Worm (Caenorhabditis elegans) whole organism, L2 larva: Measurements from ENCODE around the gene col-176.

Experiments used
- C34F6.9 ChIP-seq: fragments of 150-350 bp; optimal IDR thresholded peaks from 2 replicates; lab custom pipeline; 2014; ENCODE audit warnings: missing biosample characterization, missing genetic modification characterization
- F13H6.1 ChIP-seq: sonication (generic microtip); optimal IDR thresholded peaks from 2 replicates; lab custom pipeline; 2016; ENCODE audit warnings: missing genetic modification characterization, missing compliant biosample characterization
- R02D3.7 ChIP-seq: fragments of 150-350 bp; optimal IDR thresholded peaks from 2 replicates; lab custom pipeline; 2014; ENCODE audit warnings: missing biosample characterization, missing genetic modification characterization
- Y55F3AM.14 ChIP-seq: fragments of 200-800 bp; sonication (Bioruptor generic); optimal IDR thresholded peaks from 2 replicates; lab custom pipeline; 2018; ENCODE audit warnings: mild to moderate bottlenecking, missing genetic modification characterization, missing compliant biosample characterization
- ZK546.5 ChIP-seq: sonication (generic microtip); optimal IDR thresholded peaks from 2 replicates; lab custom pipeline; 2017; ENCODE audit warnings: missing biosample characterization, missing genetic modification characterization
- alr-1 ChIP-seq: fragments of 150-350 bp; optimal IDR thresholded peaks from 2 replicates; lab custom pipeline; 2014; ENCODE audit warnings: missing biosample characterization, missing genetic modification characterization
- aly-2 ChIP-seq: fragments of 150-350 bp; optimal IDR thresholded peaks from 2 replicates; lab custom pipeline; 2014; ENCODE audit warnings: missing biosample characterization, missing genetic modification characterization
- ama-1 ChIP-seq: fragments of 150-350 bp; optimal IDR thresholded peaks from 2 replicates; lab custom pipeline; 2018; ENCODE audit warnings: inconsistent platforms
- blmp-1 ChIP-seq: sonication (generic microtip); optimal IDR thresholded peaks from 2 replicates; lab custom pipeline; 2017; ENCODE audit warnings: missing genetic modification characterization, mild to moderate bottlenecking, missing compliant biosample characterization, antibody characterized with exemption, moderate library complexity; ENCODE audit not compliant: insufficient read depth
- ceh-16 ChIP-seq: fragments of 150-350 bp; optimal IDR thresholded peaks from 2 replicates; lab custom pipeline; 2014; ENCODE audit warnings: missing biosample characterization, missing genetic modification characterization
- crh-2 ChIP-seq: sonication (generic microtip); optimal IDR thresholded peaks from 2 replicates; lab custom pipeline; 2017; ENCODE audit warnings: missing biosample characterization, missing genetic modification characterization
- elt-3 ChIP-seq: sonication (generic microtip); optimal IDR thresholded peaks from 2 replicates; lab custom pipeline; 2017; ENCODE audit warnings: missing biosample characterization, missing genetic modification characterization
- gmeb-1 ChIP-seq: fragments of 150-350 bp; optimal IDR thresholded peaks from 2 replicates; lab custom pipeline; 2014; ENCODE audit warnings: missing biosample characterization, missing genetic modification characterization
- lin-13 ChIP-seq: fragments of 150-350 bp; optimal IDR thresholded peaks from 2 replicates; lab custom pipeline; 2014; ENCODE audit warnings: missing biosample characterization, missing genetic modification reagents, missing genetic modification characterization
- lsy-2 ChIP-seq, 2 experiments: fragments of 150-350 bp in 1 of 2; sonication (generic microtip) in 1 of 2; optimal IDR thresholded peaks; 2 replicates each; lab custom pipeline; 2014 to 2017; ENCODE audit warnings: missing biosample characterization in 2 of 2, missing genetic modification characterization in 2 of 2
- nhr-10 ChIP-seq: sonication (generic microtip); optimal IDR thresholded peaks from 2 replicates; lab custom pipeline; 2017; ENCODE audit warnings: missing biosample characterization, missing genetic modification characterization
- nhr-11 ChIP-seq: fragments of 150-350 bp; optimal IDR thresholded peaks from 2 replicates; lab custom pipeline; 2014; ENCODE audit warnings: missing biosample characterization, missing genetic modification characterization
- nhr-12 ChIP-seq: fragments of 150-350 bp; optimal IDR thresholded peaks from 2 replicates; lab custom pipeline; 2014; ENCODE audit warnings: missing biosample characterization, missing genetic modification characterization
- nhr-129 ChIP-seq: fragments of 150-350 bp; optimal IDR thresholded peaks from 2 replicates; lab custom pipeline; 2014; ENCODE audit warnings: missing biosample characterization, missing genetic modification characterization
- nhr-21 ChIP-seq: fragments of 150-350 bp; optimal IDR thresholded peaks from 2 replicates; lab custom pipeline; 2014; ENCODE audit warnings: missing biosample characterization, missing genetic modification characterization
- nhr-23 ChIP-seq: fragments of 150-350 bp; optimal IDR thresholded peaks from 2 replicates; lab custom pipeline; 2014; ENCODE audit warnings: missing biosample characterization, missing genetic modification reagents, missing genetic modification characterization
- nhr-25 ChIP-seq: fragments of 150-350 bp; sonication (generic microtip); optimal IDR thresholded peaks from 3 replicates; lab custom pipeline; 2014; ENCODE audit warnings: missing biosample characterization, missing genetic modification characterization
- nhr-77 ChIP-seq: fragments of 150-350 bp; optimal IDR thresholded peaks from 2 replicates; lab custom pipeline; 2014; ENCODE audit warnings: missing biosample characterization, missing genetic modification characterization
- peb-1 ChIP-seq: fragments of 150-350 bp; optimal IDR thresholded peaks from 2 replicates; lab custom pipeline; 2014; ENCODE audit warnings: missing biosample characterization, missing genetic modification characterization
- skn-1 ChIP-seq: sonication (generic microtip); optimal IDR thresholded peaks from 2 replicates; lab custom pipeline; 2017; ENCODE audit warnings: missing biosample characterization, missing genetic modification characterization
- sma-3 ChIP-seq: sonication (generic microtip); optimal IDR thresholded peaks from 2 replicates; lab custom pipeline; 2016; ENCODE audit warnings: missing genetic modification reagents, missing genetic modification characterization, missing compliant biosample characterization
- sma-9 ChIP-seq, 2 experiments: fragments of 150-350 bp in 1 of 2; sonication (generic microtip) in 1 of 2; optimal IDR thresholded peaks; 2 replicates each; lab custom pipeline; 2014 to 2016; ENCODE audit warnings: missing genetic modification characterization in 2 of 2, mild to moderate bottlenecking in 1 of 2, missing biosample characterization in 1 of 2, missing compliant biosample characterization in 1 of 2, missing genetic modification reagents in 1 of 2, moderate library complexity in 1 of 2
- snpc-4 ChIP-seq: fragments of 150-350 bp; optimal IDR thresholded peaks from 2 replicates; lab custom pipeline; 2014; ENCODE audit warnings: missing biosample characterization, missing genetic modification characterization
- unc-55 ChIP-seq: fragments of 150-350 bp; sonication (generic microtip); optimal IDR thresholded peaks from 3 replicates; lab custom pipeline; 2014; ENCODE audit warnings: missing biosample characterization, missing genetic modification reagents, missing genetic modification characterization
- zag-1 ChIP-seq: fragments of 150-350 bp; optimal IDR thresholded peaks from 2 replicates; lab custom pipeline; 2014; ENCODE audit warnings: missing biosample characterization, missing genetic modification characterization
- ztf-11 ChIP-seq: sonication (generic microtip); optimal IDR thresholded peaks from 2 replicates; lab custom pipeline; 2017; ENCODE audit warnings: missing biosample characterization, missing genetic modification characterization
- ztf-4 ChIP-seq: fragments of 150-350 bp; optimal IDR thresholded peaks from 2 replicates; lab custom pipeline; 2014; ENCODE audit warnings: missing biosample characterization, missing genetic modification characterization

Gene col-176

ce11 chrX:10113677-10114076 lies 36.3 kb downstream of the col-176 start:
- TF ChIP-seq crh-2 = no peak
- no peak for TF ChIP-seq ztf-11 (tag; lab: Kevin White, UChicago)
- TF ChIP-seq sma-3 (GFP tag; lab: Kevin White, UChicago) = no peak
- no peak for TF ChIP-seq C34F6.9 (tag; lab: Kevin White, UChicago)
- no peak for TF ChIP-seq nhr-10 (tag; lab: Kevin White, UChicago)
- TF ChIP-seq ZK546.5 (tag; lab: Kevin White, UChicago) = no peak
- TF ChIP-seq nhr-77 = no peak
- no peak for TF ChIP-seq nhr-25 (tag; lab: Kevin White, UChicago)
- TF ChIP-seq sma-9 (GFP tag; optimal IDR thresholded peaks at IDR 0.05; lab: Kevin White, UChicago) = no peak
- TF ChIP-seq sma-9 (tag; optimal IDR thresholded peaks at IDR 0.05; lab: Kevin White, UChicago) = no peak
- no peak for TF ChIP-seq R02D3.7 (tag; lab: Kevin White, UChicago)
- no peak for TF ChIP-seq unc-55 (GFP tag; lab: Kevin White, UChicago)
- TF ChIP-seq Y55F3AM.14 (GFP tag; lab: Kevin White, UChicago) = no peak
- no peak for TF ChIP-seq nhr-23
- TF ChIP-seq ceh-16 (tag; lab: Kevin White, UChicago) = no peak
- no peak for TF ChIP-seq gmeb-1 (tag; lab: Kevin White, UChicago)
- no peak for TF ChIP-seq F13H6.1
- TF ChIP-seq blmp-1 (tag; lab: Kevin White, UChicago) = no peak

ce11 chrX:10123015-10123414 lies 45.6 kb downstream of the col-176 start:
- TF ChIP-seq zag-1 (no peak), unc-55 (GFP tag; lab: Kevin White, UChicago) (no peak), lsy-2 (tag; optimal IDR thresholded peaks at IDR 0.05; lab: Kevin White, UChicago) (no peak), ama-1 (no peak), blmp-1 (tag; lab: Kevin White, UChicago) (no peak), lin-13 (GFP tag; lab: Kevin White, UChicago) (no peak), nhr-21 (tag; lab: Kevin White, UChicago) (no peak), nhr-77 (no peak), sma-3 (GFP tag; lab: Kevin White, UChicago) (no peak), Y55F3AM.14 (GFP tag; lab: Kevin White, UChicago) (no peak), nhr-11 (tag; lab: Kevin White, UChicago) (no peak), elt-3 (tag; lab: Kevin White, UChicago) (no peak), alr-1 (tag; lab: Kevin White, UChicago) (no peak), nhr-25 (tag; lab: Kevin White, UChicago) (no peak), snpc-4 (tag; lab: Kevin White, UChicago) (no peak), peb-1 (tag; lab: Kevin White, UChicago) (no peak), ztf-4 (tag; lab: Kevin White, UChicago) (no peak)
- TF ChIP-seq, all 48 proteins: peak for 0

- TF ChIP-seq aly-2 (no peak), ceh-16 (tag; lab: Kevin White, UChicago) (no peak), ZK546.5 (tag; lab: Kevin White, UChicago) (no peak), crh-2 (no peak), ztf-4 (tag; lab: Kevin White, UChicago) (no peak), nhr-12 (tag; lab: Kevin White, UChicago) (no peak), sma-9 (GFP tag; optimal IDR thresholded peaks at IDR 0.05; lab: Kevin White, UChicago) (peak; percentile 35), sma-9 (tag; optimal IDR thresholded peaks at IDR 0.05; lab: Kevin White, UChicago) (no peak), nhr-129 (tag; lab: Kevin White, UChicago) (peak; percentile 27), skn-1 (tag; lab: Kevin White, UChicago) (no peak)
These were observed 46.9 kb downstream of the col-176 start for ce11 chrX:10124338-10124737.
